Fruit fly (Drosophila melanogaster) whole organism, embryonic: Measurements from ENCODE around the gene Pop2.

ENCODE experiments used
- Atf3 ChIP-seq: fragments of 200-800 bp; sonication (Bioruptor generic); optimal IDR thresholded peaks from 3 replicates; lab custom pipeline; 2016; ENCODE audit warnings: missing biosample characterization, missing genetic modification characterization
- CG16863 ChIP-seq: fragments of 200-800 bp; sonication (Bioruptor generic); optimal IDR thresholded peaks from 3 replicates; lab custom pipeline; 2016; ENCODE audit warnings: missing biosample characterization, missing genetic modification characterization
- CG17612 ChIP-seq: fragments of 200-800 bp; sonication (Bioruptor generic); IDR thresholded peaks from 2 replicates; pipeline ENCODE4 v1.3.6; 2022; ENCODE audit warnings: missing biosample characterization, missing genetic modification characterization
- CG4282 ChIP-seq: fragments of 200-800 bp; sonication (Bioruptor generic); optimal IDR thresholded peaks from 2 replicates; lab custom pipeline; 2016; ENCODE audit warnings: missing biosample characterization, missing genetic modification characterization
- CG6689 ChIP-seq: fragments of 200-800 bp; sonication (Bioruptor generic); IDR thresholded peaks from 2 replicates; pipeline ENCODE4 v1.3.6; 2022; ENCODE audit warnings: missing biosample characterization, missing genetic modification characterization
- CG7987 ChIP-seq: fragments of 200-800 bp; sonication (Bioruptor generic); optimal IDR thresholded peaks from 2 replicates; lab custom pipeline; 2018; ENCODE audit warnings: missing biosample characterization, mild to moderate bottlenecking, missing genetic modification characterization, moderate library complexity
- exex ChIP-seq: fragments of 200-800 bp; sonication (Bioruptor generic); optimal IDR thresholded peaks from 4 replicates; lab custom pipeline; 2018; ENCODE audit warnings: missing biosample characterization, mild to moderate bottlenecking, missing genetic modification characterization, moderate library complexity
- klu ChIP-seq: fragments of 200-800 bp; sonication (Bioruptor generic); IDR thresholded peaks from 2 replicates; pipeline ENCODE4 v1.3.6; 2022; ENCODE audit warnings: missing biosample characterization, missing genetic modification characterization
- rib ChIP-seq: fragments of 200-800 bp; sonication (Bioruptor generic); IDR thresholded peaks from 2 replicates; pipeline ENCODE4 v1.3.6; 2022; ENCODE audit warnings: missing biosample characterization, missing genetic modification characterization
- tap ChIP-seq: fragments of 200-800 bp; optimal IDR thresholded peaks from 3 replicates; lab custom pipeline; 2019; ENCODE audit warnings: missing biosample characterization, mild to moderate bottlenecking, missing genetic modification characterization, moderate library complexity

DNA sequence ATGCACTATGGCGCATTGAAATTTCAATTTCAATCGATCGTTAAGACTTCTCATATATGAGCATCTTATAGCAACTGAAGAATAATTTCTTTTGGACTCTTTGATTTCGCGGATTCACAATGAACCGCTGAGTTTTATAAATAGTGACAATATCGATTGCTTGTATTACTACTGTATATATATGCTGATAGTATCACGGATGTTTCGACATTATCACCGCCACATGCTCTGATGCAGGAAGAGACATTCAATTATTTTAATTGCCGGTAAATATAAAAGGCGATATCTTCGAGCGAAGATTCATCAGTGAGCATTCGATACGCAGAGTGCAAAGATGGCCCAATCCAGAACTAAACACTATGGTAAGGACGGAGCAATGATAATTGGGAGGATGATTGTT is 53.2 kb downstream of the Pop2 start, which contains the start of gene CG17826:
- TF ChIP-seq CG6689 (GFP tag; lab: Robert Waterston, UW) (no peak), Atf3 (no peak), tap (no peak), CG4282 (GFP tag; lab: Kevin White, UChicago) (no peak), CG7987 (GFP tag; lab: Kevin White, UChicago) (no peak), CG17612 (no peak), rib (no peak), klu (GFP tag; lab: Robert Waterston, UW) (no peak), exex (tag; lab: Kevin White, UChicago) (no peak), CG16863 (GFP tag; lab: Kevin White, UChicago) (no peak)
